Fruit fly (Drosophila melanogaster): Measurements from ENCODE around the gene CG4751.

- TF ChIP-seq CG6854 (GFP tag; optimal IDR thresholded peaks at IDR 0.05) (no peak), esn (GFP tag; optimal IDR thresholded peaks at IDR 0.05) (no peak), CG8119 (GFP tag; IDR thresholded peaks at IDR 0.05) (no peak), CG11902 (GFP tag; optimal IDR thresholded peaks at IDR 0.05) (no peak), CG6276 (GFP tag; optimal IDR thresholded peaks at IDR 0.05) (no peak), OdsH (GFP tag; optimal IDR thresholded peaks at IDR 0.05) (no peak), salr (GFP tag; optimal IDR thresholded peaks at IDR 0.05) (no peak), fkh (GFP tag; optimal IDR thresholded peaks at IDR 0.05) (no peak), CG6163 (GFP tag; IDR thresholded peaks at IDR 0.05) (no peak)
Observed at dm6 chr2L:11119966-11120517, 10.5 kb upstream of the CG4751 start, which contains the start of gene CG6230.
